Fruit fly (Drosophila melanogaster) whole organism, pupa: ENCODE measurements around the gene CCT6.

ENCODE experiments used
- CG10348 ChIP-seq: fragments of 200-800 bp; sonication (Bioruptor generic); IDR thresholded peaks from 2 replicates; pipeline ENCODE4 v1.3.6; 2022; ENCODE audit warnings: missing biosample characterization, missing genetic modification characterization
- CG12605 ChIP-seq: fragments of 200-800 bp; sonication (Bioruptor generic); IDR thresholded peaks from 2 replicates; pipeline ENCODE4 v1.3.6; 2022; ENCODE audit warnings: missing biosample characterization, missing genetic modification characterization
- CG13204 ChIP-seq: fragments of 200-800 bp; sonication (Bioruptor generic); optimal IDR thresholded peaks from 2 replicates; lab custom pipeline; 2018; ENCODE audit warnings: missing biosample characterization, mild to moderate bottlenecking, missing genetic modification characterization, moderate library complexity
- CG14655 ChIP-seq: fragments of 200-800 bp; sonication (Bioruptor generic); optimal IDR thresholded peaks from 3 replicates; lab custom pipeline; 2017; ENCODE audit warnings: mild to moderate bottlenecking, missing biosample characterization, missing genetic modification reagents, missing genetic modification characterization
- CG15710 ChIP-seq: fragments of 200-800 bp; sonication (Bioruptor generic); optimal IDR thresholded peaks from 2 replicates; lab custom pipeline; 2018; ENCODE audit warnings: missing biosample characterization, mild to moderate bottlenecking, missing genetic modification characterization, moderate library complexity
- CG17806 ChIP-seq: fragments of 200-800 bp; sonication (Bioruptor generic); optimal IDR thresholded peaks from 2 replicates; lab custom pipeline; 2018; ENCODE audit warnings: missing biosample characterization, mild to moderate bottlenecking, missing genetic modification characterization, moderate library complexity
- CG32121 ChIP-seq: fragments of 200-800 bp; sonication (Bioruptor generic); IDR thresholded peaks from 2 replicates; pipeline ENCODE4 v1.3.6; 2022; ENCODE audit warnings: missing biosample characterization, missing genetic modification characterization
- CG34367 ChIP-seq: fragments of 200-800 bp; sonication (Bioruptor generic); optimal IDR thresholded peaks from 2 replicates; lab custom pipeline; 2018; ENCODE audit warnings: missing biosample characterization, mild to moderate bottlenecking, missing genetic modification characterization
- CG4496 ChIP-seq: fragments of 200-800 bp; sonication (Bioruptor generic); IDR thresholded peaks from 3 replicates; pipeline ENCODE4 v1.3.6; 2022; ENCODE audit warnings: missing biosample characterization, missing genetic modification characterization
- CG8159 ChIP-seq: fragments of 200-800 bp; sonication (Bioruptor generic); optimal IDR thresholded peaks from 3 replicates; lab custom pipeline; 2018; ENCODE audit warnings: missing biosample characterization, mild to moderate bottlenecking, missing genetic modification characterization, moderate library complexity
- CG8301 ChIP-seq: fragments of 200-800 bp; sonication (Bioruptor generic); optimal IDR thresholded peaks from 2 replicates; lab custom pipeline; 2018; ENCODE audit warnings: missing biosample characterization, mild to moderate bottlenecking, missing genetic modification characterization
- CG9948 ChIP-seq: fragments of 200-800 bp; sonication (Bioruptor generic); optimal IDR thresholded peaks from 2 replicates; lab custom pipeline; 2018; ENCODE audit warnings: missing biosample characterization, mild to moderate bottlenecking, missing genetic modification characterization, moderate library complexity
- D1 ChIP-seq: fragments of 200-800 bp; sonication (Bioruptor generic); optimal IDR thresholded peaks from 2 replicates; lab custom pipeline; 2018; ENCODE audit warnings: missing biosample characterization, mild to moderate bottlenecking, missing genetic modification characterization, moderate library complexity
- EcR ChIP-seq: fragments of 200-800 bp; sonication (Bioruptor generic); optimal IDR thresholded peaks from 3 replicates; lab custom pipeline; 2019; ENCODE audit warnings: missing biosample characterization, missing genetic modification characterization, mild to moderate bottlenecking, moderate library complexity, missing genetic modification reagents
- Ets98B ChIP-seq: fragments of 200-800 bp; sonication (Bioruptor generic); IDR thresholded peaks from 2 replicates; pipeline ENCODE4 v1.3.6; 2022; ENCODE audit warnings: missing biosample characterization, missing genetic modification characterization
- Pif1A ChIP-seq: fragments of 200-800 bp; sonication (Bioruptor generic); optimal IDR thresholded peaks from 3 replicates; lab custom pipeline; 2016; ENCODE audit warnings: missing biosample characterization, missing genetic modification characterization
- Pif1B ChIP-seq: fragments of 200-800 bp; sonication (Bioruptor generic); optimal IDR thresholded peaks from 3 replicates; lab custom pipeline; 2016; ENCODE audit warnings: missing biosample characterization, missing genetic modification characterization
- Snoo ChIP-seq: fragments of 200-800 bp; sonication (Bioruptor generic); optimal IDR thresholded peaks from 3 replicates; lab custom pipeline; 2017; ENCODE audit warnings: missing biosample characterization, mild to moderate bottlenecking, missing genetic modification characterization, inconsistent platforms
- fd96Ca ChIP-seq: fragments of 200-800 bp; sonication (Bioruptor generic); IDR thresholded peaks from 3 replicates; pipeline ENCODE4 v1.3.6; 2022; ENCODE audit warnings: missing biosample characterization, missing genetic modification characterization
- gl ChIP-seq: fragments of 200-800 bp; sonication (Bioruptor generic); optimal IDR thresholded peaks from 2 replicates; lab custom pipeline; 2018; ENCODE audit warnings: missing biosample characterization, mild to moderate bottlenecking, missing genetic modification characterization
- rn ChIP-seq: fragments of 200-800 bp; sonication (Bioruptor generic); IDR thresholded peaks from 2 replicates; pipeline ENCODE4 v1.3.6; 2022; ENCODE audit warnings: missing biosample characterization, missing genetic modification characterization

The CCT6 gene

dm6 chrX:15772663-15773062 lies 26.2 kb downstream of the CCT6 start, which contains the start of gene CG43672:
CG43672 (plus strand) TSS chrX:15772963.
- TF ChIP-seq Snoo (tag; lab: Kevin White, UChicago), result no peak
- TF ChIP-seq CG10348, result no peak
- TF ChIP-seq CG4496 (GFP tag; lab: Robert Waterston, UW), result no peak

dm6 chrX:15778846-15779245 lies 32.4 kb downstream of the CCT6 start, which contains the start of gene CG43673:
CG43673 (plus strand) TSS chrX:15779146.
- TF ChIP-seq D1 (tag; lab: Kevin White, UChicago) (no peak), fd96Ca (GFP tag; lab: Robert Waterston, UW) (no peak), rn (no peak), CG9948 (tag; lab: Kevin White, UChicago) (no peak), CG15710 (tag; lab: Kevin White, UChicago) (no peak), Pif1B (GFP tag; lab: Kevin White, UChicago) (no peak), CG8301 (tag; lab: Kevin White, UChicago) (no peak), Ets98B (GFP tag; lab: Robert Waterston, UW) (no peak), EcR (GFP tag; lab: Kevin White, UChicago) (no peak), CG17806 (tag; lab: Kevin White, UChicago) (no peak), Pif1A (no peak), CG8159 (tag; lab: Kevin White, UChicago) (no peak), CG13204 (GFP tag; lab: Kevin White, UChicago) (no peak), CG12605 (no peak), gl (tag; lab: Kevin White, UChicago) (no peak), CG14655 (GFP tag; lab: Kevin White, UChicago) (no peak), CG32121 (GFP tag; lab: Robert Waterston, UW) (no peak), CG4496 (GFP tag; lab: Robert Waterston, UW) (no peak), CG34367 (tag; lab: Kevin White, UChicago) (no peak)
- TF ChIP-seq, all 21 proteins: peak for 0

- TF ChIP-seq CG32121 (GFP tag; lab: Robert Waterston, UW) (no peak), fd96Ca (GFP tag; lab: Robert Waterston, UW) (no peak), rn (no peak), D1 (tag; lab: Kevin White, UChicago) (no peak), CG9948 (tag; lab: Kevin White, UChicago) (no peak), CG8159 (tag; lab: Kevin White, UChicago) (no peak), gl (tag; lab: Kevin White, UChicago) (no peak), CG17806 (tag; lab: Kevin White, UChicago) (no peak), CG15710 (tag; lab: Kevin White, UChicago) (no peak), CG12605 (no peak), Pif1A (no peak), CG10348 (no peak), Pif1B (GFP tag; lab: Kevin White, UChicago) (no peak), Ets98B (GFP tag; lab: Robert Waterston, UW) (no peak), CG34367 (tag; lab: Kevin White, UChicago) (no peak), CG13204 (GFP tag; lab: Kevin White, UChicago) (no peak)
These were observed 37.2 kb downstream of the CCT6 start, which contains the start of gene Efhc1.1 for dm6 chrX:15783610-15784009. Efhc1.1 (minus strand) TSS chrX:15783710.

- TF ChIP-seq fd96Ca (GFP tag; lab: Robert Waterston, UW) (no peak), CG9948 (tag; lab: Kevin White, UChicago) (no peak), CG13204 (GFP tag; lab: Kevin White, UChicago) (no peak), CG17806 (tag; lab: Kevin White, UChicago) (no peak), CG34367 (tag; lab: Kevin White, UChicago) (no peak), Ets98B (GFP tag; lab: Robert Waterston, UW) (no peak), EcR (GFP tag; lab: Kevin White, UChicago) (no peak), D1 (tag; lab: Kevin White, UChicago) (no peak), Snoo (tag; lab: Kevin White, UChicago) (no peak), gl (tag; lab: Kevin White, UChicago) (no peak), CG8159 (tag; lab: Kevin White, UChicago) (no peak), CG14655 (GFP tag; lab: Kevin White, UChicago) (no peak), CG12605 (no peak), Pif1A (no peak), rn (no peak)
These were observed 39.2 kb downstream of the CCT6 start, which contains the start of the genes Paf-AHalpha and mRpS30 for dm6 chrX:15785429-15786239. Paf-AHalpha (minus strand) TSS chrX:15785583. mRpS30 (plus strand) TSS chrX:15786047.

- TF ChIP-seq fd96Ca (GFP tag; lab: Robert Waterston, UW), result no peak
- TF ChIP-seq EcR (GFP tag; lab: Kevin White, UChicago), result no peak
- TF ChIP-seq Pif1A, result no peak
- TF ChIP-seq CG34367 (tag; lab: Kevin White, UChicago), result no peak
- no peak for TF ChIP-seq CG15710 (tag; lab: Kevin White, UChicago)
- TF ChIP-seq CG32121 (GFP tag; lab: Robert Waterston, UW), result no peak
- TF ChIP-seq CG14655 (GFP tag; lab: Kevin White, UChicago), result no peak
- TF ChIP-seq CG17806 (tag; lab: Kevin White, UChicago), result no peak
- no peak for TF ChIP-seq Ets98B (GFP tag; lab: Robert Waterston, UW)
- TF ChIP-seq CG8159 (tag; lab: Kevin White, UChicago), result no peak
- no peak for TF ChIP-seq CG8301 (tag; lab: Kevin White, UChicago)
- no peak for TF ChIP-seq CG13204 (GFP tag; lab: Kevin White, UChicago)
- TF ChIP-seq Pif1B (GFP tag; lab: Kevin White, UChicago), result no peak
- TF ChIP-seq gl (tag; lab: Kevin White, UChicago), result no peak
- no peak for TF ChIP-seq rn
- TF ChIP-seq CG4496 (GFP tag; lab: Robert Waterston, UW), result no peak
- no peak for TF ChIP-seq CG10348
- no peak for TF ChIP-seq CG9948 (tag; lab: Kevin White, UChicago)
These were observed 39.8 kb downstream of the CCT6 start for dm6 chrX:15786242-15786641.
